Worm (Caenorhabditis elegans) whole organism, L4 larva: ENCODE results near the gene T24H10.1.

Experiments used
- F49E8.2 ChIP-seq: sonication (generic microtip); optimal IDR thresholded peaks from 2 replicates; lab custom pipeline; 2016; ENCODE audit warnings: missing compliant biosample characterization, mild to moderate bottlenecking, missing genetic modification characterization, borderline replicate concordance
- aha-1 ChIP-seq: fragments of 150-350 bp; peaks from one replicate; lab custom pipeline; 2014; ENCODE audit warnings: missing biosample characterization, missing genetic modification characterization
- ceh-82 ChIP-seq: sonication (generic microtip); optimal IDR thresholded peaks from 2 replicates; lab custom pipeline; 2017; ENCODE audit warnings: missing biosample characterization, missing genetic modification characterization
- fkh-10 ChIP-seq: fragments of 150-350 bp; optimal IDR thresholded peaks from 2 replicates; lab custom pipeline; 2014; ENCODE audit warnings: missing biosample characterization, missing genetic modification reagents, missing genetic modification characterization
- jun-1 ChIP-seq: fragments of 150-350 bp; optimal IDR thresholded peaks from 2 replicates; lab custom pipeline; 2014; ENCODE audit warnings: missing biosample characterization, missing genetic modification reagents, missing genetic modification characterization
- lin-39 ChIP-seq: fragments of 150-350 bp; optimal IDR thresholded peaks from 2 replicates; lab custom pipeline; 2014; ENCODE audit warnings: missing biosample characterization, missing genetic modification reagents, missing genetic modification characterization
- lsy-2 ChIP-seq, 2 experiments: fragments of 150-350 bp in 1 of 2; sonication (generic microtip) in 1 of 2; optimal IDR thresholded peaks; 2 replicates each; lab custom pipeline; 2014 to 2017; ENCODE audit warnings: missing biosample characterization in 2 of 2, missing genetic modification characterization in 2 of 2
- mes-2 ChIP-seq: sonication (generic microtip); optimal IDR thresholded peaks from 2 replicates; lab custom pipeline; 2016; ENCODE audit warnings: missing genotype, mild to moderate bottlenecking, missing genetic modification characterization, missing compliant biosample characterization; ENCODE audit not compliant: poor library complexity, severe bottlenecking
- nhr-48 ChIP-seq: sonication (generic microtip); optimal IDR thresholded peaks from 2 replicates; lab custom pipeline; 2016; ENCODE audit warnings: mild to moderate bottlenecking, missing genetic modification characterization, missing compliant biosample characterization
- snpc-4 ChIP-seq: fragments of 150-350 bp; optimal IDR thresholded peaks from 2 replicates; lab custom pipeline; 2014; ENCODE audit warnings: missing biosample characterization, missing genetic modification characterization
- zfp-3 ChIP-seq: fragments of 200-800 bp; sonication (Bioruptor generic); conservative IDR thresholded peaks from 2 replicates; pipeline ENCODE4 v1.3.6; 2022; ENCODE audit warnings: missing genetic modification reagents, missing genetic modification characterization, missing compliant biosample characterization

DNA sequence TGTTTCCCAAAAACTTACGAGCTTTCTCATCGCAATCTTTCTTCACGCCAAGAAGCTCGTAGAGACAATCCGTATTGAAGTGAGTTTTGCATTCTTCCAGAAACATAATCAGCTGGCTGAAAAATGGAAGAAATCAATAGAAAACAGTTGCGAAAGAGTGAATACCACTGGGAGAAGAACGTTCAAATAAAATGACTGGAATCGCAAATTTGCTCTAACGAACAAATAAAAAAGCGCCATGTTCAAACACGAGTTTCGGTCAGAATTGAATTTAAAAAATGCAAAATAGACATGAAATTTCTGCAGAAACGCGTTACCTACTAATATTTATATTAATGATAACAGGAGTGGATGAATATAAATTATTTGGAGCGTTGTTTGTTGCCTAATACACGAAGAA is 9.3 kb downstream of the T24H10.1 start, which contains the start of gene dnj-23:
- TF ChIP-seq fkh-10 (no peak), aha-1 (tag; lab: Kevin White, UChicago) (peak; percentile 85), F49E8.2 (tag; lab: Kevin White, UChicago) (no peak), zfp-3 (GFP tag; lab: Robert Waterston, UW) (no peak), ceh-82 (tag; lab: Kevin White, UChicago) (no peak), snpc-4 (tag; lab: Kevin White, UChicago) (no peak), lin-39 (tag; lab: Kevin White, UChicago) (no peak), jun-1 (tag; lab: Kevin White, UChicago) (no peak), mes-2 (tag; lab: Kevin White, UChicago) (peak; percentile 7), lsy-2 (tag; optimal IDR thresholded peaks at IDR 0.05; lab: Kevin White, UChicago) (peak in 1 of 2 experiments; percentile 36), nhr-48 (tag; lab: Kevin White, UChicago) (no peak)
